Worm (Caenorhabditis elegans) whole organism, L1 larva: ENCODE data around the gene aakb-1.
A peak's percentile ranks its signal among the peaks of the same experiment; 100 is the strongest.

Experiments
- grh-1 ChIP-seq: fragments of 200-800 bp; sonication (Bioruptor generic); IDR thresholded peaks from 2 replicates; pipeline ENCODE4 v1.3.6; 2022; ENCODE audit warnings: missing genetic modification reagents, missing genetic modification characterization, missing compliant biosample characterization
- lsy-2 ChIP-seq, 2 experiments: fragments of 150-350 bp; optimal IDR thresholded peaks; 2 replicates each; lab custom pipeline; 2014; ENCODE audit warnings: missing biosample characterization in 2 of 2, missing genetic modification characterization in 2 of 2
- mdl-1 ChIP-seq, 2 experiments: fragments of 150-350 bp; optimal IDR thresholded peaks; 2 replicates each; lab custom pipeline; 2014 to 2017; ENCODE audit warnings: missing biosample characterization in 2 of 2, missing genetic modification characterization in 2 of 2, inconsistent platforms in 1 of 2
- nhr-28 ChIP-seq: fragments of 150-350 bp; optimal IDR thresholded peaks from 2 replicates; lab custom pipeline; 2014; ENCODE audit warnings: missing biosample characterization, missing genetic modification characterization
- snpc-4 ChIP-seq: fragments of 150-350 bp; optimal IDR thresholded peaks from 2 replicates; lab custom pipeline; 2014; ENCODE audit warnings: missing biosample characterization, missing genetic modification characterization
- zip-4 ChIP-seq: fragments of 200-800 bp; sonication (Bioruptor generic); optimal IDR thresholded peaks from 2 replicates; lab custom pipeline; 2018; ENCODE audit warnings: mild to moderate bottlenecking, missing genetic modification characterization, moderate library complexity, missing compliant biosample characterization
- ztf-11 ChIP-seq, 2 experiments: sonication (generic microtip); optimal IDR thresholded peaks; 2 replicates each; lab custom pipeline; 2016 to 2017; ENCODE audit warnings: missing genetic modification characterization in 2 of 2, missing biosample characterization in 1 of 2, missing compliant biosample characterization in 1 of 2
- ztf-4 ChIP-seq: fragments of 150-350 bp; optimal IDR thresholded peaks from 2 replicates; lab custom pipeline; 2014; ENCODE audit warnings: missing biosample characterization, missing genetic modification characterization

ce11 chrX:13743371-13743770 is 12.2 kb upstream of the aakb-1 start:
- no peak for TF ChIP-seq nhr-28 (tag; lab: Kevin White, UChicago)
- no peak for TF ChIP-seq snpc-4 (tag; lab: Kevin White, UChicago)
- TF ChIP-seq lsy-2 (tag; optimal IDR thresholded peaks at IDR 0.05; lab: Kevin White, UChicago), result no peak
- no peak for TF ChIP-seq ztf-11 (tag; optimal IDR thresholded peaks at IDR 0.05; lab: Kevin White, UChicago)
- no peak for TF ChIP-seq zip-4 (GFP tag; lab: Kevin White, UChicago)
- no peak for TF ChIP-seq grh-1 (GFP tag; lab: Robert Waterston, UW)
- peak in 1 of 2 experiments; percentile 32 for TF ChIP-seq mdl-1 (tag; optimal IDR thresholded peaks at IDR 0.05; lab: Kevin White, UChicago)
- TF ChIP-seq ztf-4, result no peak
